Fruit fly (Drosophila melanogaster) whole organism, embryonic: ENCODE data around the gene CG13131.

Experiments used
- Abd-B ChIP-seq: fragments of 200-800 bp; sonication (Bioruptor generic); optimal IDR thresholded peaks from 2 replicates; lab custom pipeline; 2018; ENCODE audit warnings: missing biosample characterization, mild to moderate bottlenecking, missing genetic modification characterization, moderate library complexity
- Atf3 ChIP-seq: fragments of 200-800 bp; sonication (Bioruptor generic); optimal IDR thresholded peaks from 3 replicates; lab custom pipeline; 2016; ENCODE audit warnings: missing biosample characterization, missing genetic modification characterization
- Atf6 ChIP-seq: fragments of 200-800 bp; sonication (Bioruptor generic); IDR thresholded peaks from 2 replicates; pipeline ENCODE4 v1.3.6; 2022; ENCODE audit warnings: missing biosample characterization, missing genetic modification characterization
- B-H1 ChIP-seq: fragments of 200-800 bp; sonication (Bioruptor generic); IDR thresholded peaks from 3 replicates; pipeline ENCODE4 v1.3.6; 2022; ENCODE audit warnings: missing biosample characterization, missing genetic modification characterization
- Bteb2 ChIP-seq: fragments of 200-800 bp; sonication (Bioruptor generic); optimal IDR thresholded peaks from 2 replicates; lab custom pipeline; 2016; ENCODE audit warnings: missing biosample characterization, missing genetic modification characterization
- CG10565 ChIP-seq: fragments of 200-800 bp; sonication (Bioruptor generic); optimal IDR thresholded peaks from 3 replicates; lab custom pipeline; 2016; ENCODE audit warnings: missing biosample characterization, mild to moderate bottlenecking, missing genetic modification characterization
- CG11695 ChIP-seq: fragments of 200-800 bp; sonication (Bioruptor generic); IDR thresholded peaks from 3 replicates; pipeline ENCODE4 v1.3.6; 2022; ENCODE audit warnings: missing biosample characterization, missing genetic modification characterization
- CG13296 ChIP-seq: fragments of 200-800 bp; sonication (Bioruptor generic); optimal IDR thresholded peaks from 3 replicates; lab custom pipeline; 2018; ENCODE audit warnings: missing biosample characterization, mild to moderate bottlenecking, missing genetic modification characterization
- CG14710 ChIP-seq: fragments of 200-800 bp; sonication (Bioruptor generic); optimal IDR thresholded peaks from 3 replicates; lab custom pipeline; 2019; ENCODE audit warnings: missing biosample characterization, mild to moderate bottlenecking, missing genetic modification characterization, moderate library complexity
- CG15479 ChIP-seq: fragments of 200-800 bp; sonication (Bioruptor generic); optimal IDR thresholded peaks from 3 replicates; lab custom pipeline; 2019; ENCODE audit warnings: missing biosample characterization, mild to moderate bottlenecking, missing genetic modification characterization, moderate library complexity
- CG15601 ChIP-seq: fragments of 200-800 bp; sonication (Bioruptor generic); optimal IDR thresholded peaks from 3 replicates; lab custom pipeline; 2019; ENCODE audit warnings: missing biosample characterization, mild to moderate bottlenecking, missing genetic modification characterization, moderate library complexity
- CG18619 ChIP-seq: fragments of 200-800 bp; sonication (Bioruptor generic); optimal IDR thresholded peaks from 3 replicates; lab custom pipeline; 2017; ENCODE audit warnings: missing biosample characterization, mild to moderate bottlenecking, missing genetic modification characterization
- CG30431 ChIP-seq: fragments of 200-800 bp; sonication (Bioruptor generic); optimal IDR thresholded peaks from 2 replicates; lab custom pipeline; 2017; ENCODE audit warnings: missing biosample characterization, missing genetic modification characterization
- CG4730 ChIP-seq: fragments of 200-800 bp; sonication (Bioruptor generic); IDR thresholded peaks from 2 replicates; pipeline ENCODE4 v1.3.6; 2022; ENCODE audit warnings: missing biosample characterization, missing genetic modification characterization
- CG8944 ChIP-seq: fragments of 200-800 bp; sonication (Bioruptor generic); optimal IDR thresholded peaks from 3 replicates; lab custom pipeline; 2016; ENCODE audit warnings: missing biosample characterization, missing genetic modification characterization
- CG9876 ChIP-seq: fragments of 200-800 bp; sonication (Bioruptor generic); optimal IDR thresholded peaks from 2 replicates; lab custom pipeline; 2016; ENCODE audit warnings: missing biosample characterization, missing genetic modification characterization
- D19B ChIP-seq: fragments of 200-800 bp; sonication (Bioruptor generic); optimal IDR thresholded peaks from 2 replicates; lab custom pipeline; 2017; ENCODE audit warnings: missing biosample characterization, mild to moderate bottlenecking, missing genetic modification characterization
- Deaf1 ChIP-seq: fragments of 200-800 bp; optimal IDR thresholded peaks from 3 replicates; lab custom pipeline; 2019; ENCODE audit warnings: missing biosample characterization, mild to moderate bottlenecking, missing genetic modification characterization, moderate library complexity
- Dfd ChIP-seq, 2 experiments: fragments of >200 bp; optimal IDR thresholded peaks; 2 replicates each; lab custom pipeline; 2017; ENCODE audit warnings: missing biosample characterization in 2 of 2, missing genetic modification characterization in 2 of 2
- Dip3 ChIP-seq: fragments of 200-800 bp; sonication (Bioruptor generic); optimal IDR thresholded peaks from 3 replicates; lab custom pipeline; 2016; ENCODE audit warnings: missing biosample characterization, missing genetic modification characterization
- Elba2 ChIP-seq: fragments of 200-800 bp; sonication (Bioruptor generic); optimal IDR thresholded peaks from 3 replicates; lab custom pipeline; 2016; ENCODE audit warnings: missing biosample characterization, missing genetic modification characterization
- Fer3 ChIP-seq: fragments of 200-800 bp; sonication (Bioruptor generic); optimal IDR thresholded peaks from 2 replicates; lab custom pipeline; 2018; ENCODE audit warnings: missing biosample characterization, mild to moderate bottlenecking, missing genetic modification characterization, moderate library complexity
- HLHmδ ChIP-seq: fragments of 200-800 bp; sonication (Bioruptor generic); optimal IDR thresholded peaks from 2 replicates; lab custom pipeline; 2018; ENCODE audit warnings: missing biosample characterization, mild to moderate bottlenecking, missing genetic modification characterization, moderate library complexity
- Hmr ChIP-seq: fragments of 200-800 bp; sonication (Bioruptor generic); optimal IDR thresholded peaks from 3 replicates; lab custom pipeline; 2017; ENCODE audit warnings: mild to moderate bottlenecking, missing biosample characterization, missing genetic modification reagents, missing genetic modification characterization
- Hmx ChIP-seq: fragments of 200-800 bp; sonication (Bioruptor generic); optimal IDR thresholded peaks from 2 replicates; lab custom pipeline; 2016; ENCODE audit warnings: missing biosample characterization, missing genetic modification characterization
- Hr3 ChIP-seq: fragments of 200-800 bp; sonication (Bioruptor generic); optimal IDR thresholded peaks from 3 replicates; lab custom pipeline; 2016; ENCODE audit warnings: missing biosample characterization, missing genetic modification characterization
- Mad ChIP-seq: fragments of 200-800 bp; sonication (Bioruptor generic); optimal IDR thresholded peaks from 2 replicates; lab custom pipeline; 2016; ENCODE audit warnings: missing biosample characterization, missing genetic modification characterization
- Oaz ChIP-seq: fragments of 200-800 bp; sonication (Bioruptor generic); IDR thresholded peaks from 2 replicates; pipeline ENCODE4 v1.3.6; 2022; ENCODE audit warnings: missing biosample characterization, missing genetic modification characterization
- PHDP ChIP-seq: fragments of 200-800 bp; sonication (Bioruptor generic); optimal IDR thresholded peaks from 3 replicates; lab custom pipeline; 2018; ENCODE audit warnings: missing biosample characterization, mild to moderate bottlenecking, missing genetic modification characterization, moderate library complexity
- Rx ChIP-seq: fragments of 200-800 bp; sonication (Bioruptor generic); IDR thresholded peaks from 2 replicates; pipeline ENCODE4 v1.3.6; 2022; ENCODE audit warnings: missing biosample characterization, missing genetic modification characterization
- Stat92E ChIP-seq, 3 experiments: fragments of >200 bp in 2 of 3; fragments of 200-800 bp in 1 of 3; sonication (Bioruptor generic) in 1 of 3; optimal IDR thresholded peaks; 2 replicates each; lab custom pipeline; 2017 to 2019; ENCODE audit warnings: missing biosample characterization in 3 of 3, missing genetic modification characterization in 3 of 3, mild to moderate bottlenecking in 1 of 3, moderate library complexity in 1 of 3
- Taf1 ChIP-seq: fragments of 200-800 bp; sonication (Bioruptor generic); IDR thresholded peaks from 2 replicates; pipeline ENCODE4 v1.3.6; 2022; ENCODE audit warnings: missing biosample characterization, missing genetic modification characterization
- amos ChIP-seq: fragments of 200-800 bp; sonication (Bioruptor generic); IDR thresholded peaks from 2 replicates; pipeline ENCODE4 v1.3.6; 2022; ENCODE audit warnings: missing biosample characterization, missing genetic modification characterization; ENCODE audit not compliant: partially characterized antibody
- ase ChIP-seq: fragments of 200-800 bp; sonication (Bioruptor generic); IDR thresholded peaks from 3 replicates; pipeline ENCODE4 v1.3.6; 2022; ENCODE audit warnings: missing biosample characterization, missing genetic modification characterization
- chif ChIP-seq, 2 experiments: fragments of 200-800 bp; sonication (Bioruptor generic); optimal IDR thresholded peaks; 3 replicates each; lab custom pipeline; 2016; ENCODE audit warnings: missing biosample characterization in 2 of 2, missing genetic modification characterization in 2 of 2
- croc ChIP-seq: fragments of 200-800 bp; sonication (Bioruptor generic); conservative IDR thresholded peaks from 3 replicates; pipeline ENCODE4 v1.3.6; 2022; ENCODE audit warnings: missing biosample characterization, missing genetic modification characterization
- disco-r ChIP-seq: fragments of 200-800 bp; sonication (Bioruptor generic); optimal IDR thresholded peaks from 2 replicates; lab custom pipeline; 2016; ENCODE audit warnings: missing biosample characterization, missing genetic modification characterization
- dm ChIP-seq: fragments of 200-800 bp; sonication (Bioruptor generic); optimal IDR thresholded peaks from 3 replicates; lab custom pipeline; 2016; ENCODE audit warnings: missing biosample characterization, missing genetic modification characterization
- ftz-f1 ChIP-seq: fragments of 200-800 bp; sonication (Bioruptor generic); optimal IDR thresholded peaks from 2 replicates; lab custom pipeline; 2016; ENCODE audit warnings: missing biosample characterization, missing genetic modification characterization
- gce ChIP-seq: fragments of 200-800 bp; sonication (Bioruptor generic); IDR thresholded peaks from 3 replicates; pipeline ENCODE4 v1.3.6; 2022; ENCODE audit warnings: missing biosample characterization, missing genetic modification characterization
- gt ChIP-seq: fragments of 200-800 bp; sonication (Bioruptor generic); IDR thresholded peaks from 2 replicates; pipeline ENCODE4 v1.3.6; 2022; ENCODE audit warnings: missing biosample characterization, missing genetic modification characterization
- klu ChIP-seq: fragments of 200-800 bp; sonication (Bioruptor generic); IDR thresholded peaks from 2 replicates; pipeline ENCODE4 v1.3.6; 2022; ENCODE audit warnings: missing biosample characterization, missing genetic modification characterization
- lola ChIP-seq, 3 experiments: fragments of >200 bp in 2 of 3; fragments of 200-800 bp in 1 of 3; sonication (Bioruptor generic) in 1 of 3; optimal IDR thresholded peaks; 2 replicates each; lab custom pipeline; 2017 to 2019; ENCODE audit warnings: missing biosample characterization in 3 of 3, missing genetic modification characterization in 3 of 3, mild to moderate bottlenecking in 1 of 3, moderate library complexity in 1 of 3
- oc ChIP-seq: fragments of 200-800 bp; sonication (Bioruptor generic); optimal IDR thresholded peaks from 2 replicates; lab custom pipeline; 2018; ENCODE audit warnings: missing biosample characterization, mild to moderate bottlenecking, missing genetic modification characterization, moderate library complexity
- peb ChIP-seq: fragments of 200-800 bp; sonication (Bioruptor generic); IDR thresholded peaks from 2 replicates; pipeline ENCODE4 v1.3.6; 2022; ENCODE audit warnings: missing biosample characterization, missing genetic modification characterization
- seq ChIP-seq: fragments of 200-800 bp; sonication (Bioruptor generic); IDR thresholded peaks from 2 replicates; pipeline ENCODE4 v1.3.6; 2022; ENCODE audit warnings: missing biosample characterization, missing genetic modification characterization
- trh ChIP-seq: fragments of 200-800 bp; sonication (Bioruptor generic); optimal IDR thresholded peaks from 2 replicates; lab custom pipeline; 2016; ENCODE audit warnings: missing biosample characterization, missing genetic modification characterization
- usp ChIP-seq: fragments of >200 bp; optimal IDR thresholded peaks from 2 replicates; lab custom pipeline; 2017; ENCODE audit warnings: missing biosample characterization, missing genetic modification characterization
- wek ChIP-seq: fragments of 200-800 bp; sonication (Bioruptor generic); optimal IDR thresholded peaks from 3 replicates; lab custom pipeline; 2018; ENCODE audit warnings: missing biosample characterization, mild to moderate bottlenecking, missing genetic modification characterization, moderate library complexity

The CG13131 gene

dm6 chr2L:9966983-9967737, 50.1 kb downstream of the CG13131 start, which contains the start of the genes Dref and RpL13 (continued):
- TF ChIP-seq Atf3 (peak; percentile 74), gt (GFP tag; lab: Robert Waterston, UW) (0 out of 2 replicates have a peak, but pooled peaks have one; percentile 16), HLHmδ (GFP tag; lab: Kevin White, UChicago) (peak; percentile 96), lola (GFP tag; optimal IDR thresholded peaks at IDR 0.05; lab: Kevin White, UChicago) (peak in 1 of 3 experiments; percentile 61), CG14710 (peak; percentile 92), chif (GFP tag; optimal IDR thresholded peaks at IDR 0.05; lab: Kevin White, UChicago) (peak; percentile 67 to 85), trh (GFP tag; lab: Kevin White, UChicago) (peak; percentile 64), oc (peak; percentile 60), Elba2 (GFP tag; lab: Kevin White, UChicago) (no peak), Abd-B (GFP tag; lab: Kevin White, UChicago) (peak; percentile 74), croc (GFP tag; lab: Robert Waterston, UW) (peak; percentile 20; the same call in 1 of the 3 replicates), CG30431 (GFP tag; lab: Kevin White, UChicago) (peak; percentile 49), gce (GFP tag; lab: Robert Waterston, UW) (peak; percentile 90), dm (peak; percentile 96), ase (peak; percentile 73; the same call in 2 of the 3 replicates), CG10565 (no peak), Dfd (GFP tag; optimal IDR thresholded peaks at IDR 0.05; lab: Kevin White, UChicago) (no peak), usp (GFP tag; lab: Kevin White, UChicago) (no peak), Fer3 (tag; lab: Kevin White, UChicago) (peak; percentile 89), ftz-f1 (GFP tag; lab: Kevin White, UChicago) (peak; percentile 54), Deaf1 (tag; lab: Kevin White, UChicago) (peak; percentile 64), klu (GFP tag; lab: Robert Waterston, UW) (peak; percentile 41; the same call in 1 of the 2 replicates), Stat92E (GFP tag; optimal IDR thresholded peaks at IDR 0.05; lab: Kevin White, UChicago) (peak in 1 of 3 experiments; percentile 80), Bteb2 (GFP tag; lab: Kevin White, UChicago) (peak; percentile 81), CG8944 (peak; percentile 51), B-H1 (peak; percentile 39; the same call in 2 of the 3 replicates), Mad (GFP tag; lab: Kevin White, UChicago) (peak; percentile 87), Hmx (peak; percentile 55), D19B (GFP tag; lab: Kevin White, UChicago) (peak; percentile 75), peb (GFP tag; lab: Robert Waterston, UW) (peak; percentile 50; the same call in 1 of the 2 replicates), PHDP (tag; lab: Kevin White, UChicago) (peak; percentile 90), seq (GFP tag; lab: Robert Waterston, UW) (peak; percentile 77), wek (GFP tag; lab: Kevin White, UChicago) (peak; percentile 91), disco-r (peak; percentile 66), CG9876 (GFP tag; lab: Kevin White, UChicago) (peak; percentile 71), CG18619 (GFP tag; lab: Kevin White, UChicago) (peak; percentile 92), Atf6 (GFP tag; lab: Robert Waterston, UW) (peak; percentile 84), CG11695 (GFP tag; lab: Robert Waterston, UW) (peak; percentile 59; the same call in 1 of the 3 replicates), CG13296 (GFP tag; lab: Kevin White, UChicago) (peak; percentile 97), Hr3 (peak; percentile 55), Taf1 (no peak; the same call in 1 of the 2 replicates), Oaz (GFP tag; lab: Robert Waterston, UW) (peak; percentile 71), Rx (GFP tag; lab: Robert Waterston, UW) (peak; percentile 70), CG15601 (peak; percentile 90), CG4730 (GFP tag; lab: Robert Waterston, UW) (no peak; the same call in 1 of the 2 replicates), CG15479 (GFP tag; lab: Kevin White, UChicago) (peak; percentile 79), Hmr (GFP tag; lab: Kevin White, UChicago) (peak; percentile 96), Dip3 (GFP tag; lab: Kevin White, UChicago) (peak; percentile 80), amos (GFP tag; lab: Robert Waterston, UW) (peak; percentile 72)
